Worm (Caenorhabditis elegans) whole organism, L4/young adult: ENCODE measurements around the gene lron-12.

Experiments used
- W03F9.2 ChIP-seq: fragments of 150-350 bp; optimal IDR thresholded peaks from 2 replicates; lab custom pipeline; 2014; ENCODE audit warnings: missing biosample characterization, missing genetic modification characterization
- him-1 ChIP-seq: sonication (generic microtip); optimal IDR thresholded peaks from 2 replicates; lab custom pipeline; 2016; ENCODE audit warnings: missing genotype, missing genetic modification reagents, missing genetic modification characterization, missing compliant biosample characterization

DNA sequence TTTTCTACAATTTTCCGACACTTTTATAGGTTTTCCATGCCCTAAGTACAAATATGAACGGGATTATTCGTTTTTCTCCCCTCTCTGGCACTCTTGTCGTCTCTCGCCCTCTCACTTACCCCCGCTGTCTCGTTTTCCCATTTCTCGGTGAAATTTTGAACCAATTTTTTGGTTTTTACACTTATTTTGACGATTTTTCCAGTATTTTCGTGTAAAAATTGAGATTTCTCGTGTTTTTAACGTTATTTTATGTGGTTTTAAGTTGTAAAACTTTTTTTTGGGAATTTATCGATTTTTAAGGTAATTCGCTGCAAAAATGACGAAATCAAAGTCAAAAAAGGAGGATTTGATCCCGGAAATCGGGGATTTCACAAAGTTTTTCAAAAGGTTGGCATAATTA, 34.3 kb upstream of the lron-12 start, which contains the start of gene Y75B8A.7:
- no peak for TF ChIP-seq him-1
- TF ChIP-seq W03F9.2 (tag; lab: Kevin White, UChicago), result no peak
